Fruit fly (Drosophila melanogaster): ENCODE measurements around the gene AdamTS-B.

AdamTS-B gene

DNA sequence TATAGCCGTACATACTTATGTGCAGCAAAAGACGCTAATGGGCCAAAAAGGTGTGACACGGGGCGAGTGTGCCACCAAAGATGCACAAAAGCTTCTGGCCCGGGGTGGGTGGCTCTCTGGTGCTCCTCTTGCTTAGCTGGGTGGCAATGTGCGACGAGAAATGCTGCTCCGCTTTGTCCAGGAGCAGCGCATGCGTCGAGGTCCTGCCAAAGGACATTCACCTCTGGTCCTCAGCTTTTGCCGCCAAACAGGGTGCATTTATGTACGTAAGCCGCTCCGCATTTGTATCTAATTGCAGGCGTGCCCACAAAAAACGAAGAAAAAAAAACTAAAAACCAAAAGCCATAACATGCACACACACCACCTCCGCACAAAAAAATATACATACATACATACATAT, 49.0 kb upstream of the AdamTS-B start:
- TF ChIP-seq PHDP (tag; optimal IDR thresholded peaks at IDR 0.05) = no peak
- TF ChIP-seq CG32767 (GFP tag; IDR thresholded peaks at IDR 0.05) = 0 out of 2 replicates have a peak, but pooled peaks have one; percentile 8
- peak; percentile 60 for TF ChIP-seq ewg (GFP tag; optimal IDR thresholded peaks at IDR 0.05)
- no peak for TF ChIP-seq bowl (GFP tag; IDR thresholded peaks at IDR 0.05)

DNA sequence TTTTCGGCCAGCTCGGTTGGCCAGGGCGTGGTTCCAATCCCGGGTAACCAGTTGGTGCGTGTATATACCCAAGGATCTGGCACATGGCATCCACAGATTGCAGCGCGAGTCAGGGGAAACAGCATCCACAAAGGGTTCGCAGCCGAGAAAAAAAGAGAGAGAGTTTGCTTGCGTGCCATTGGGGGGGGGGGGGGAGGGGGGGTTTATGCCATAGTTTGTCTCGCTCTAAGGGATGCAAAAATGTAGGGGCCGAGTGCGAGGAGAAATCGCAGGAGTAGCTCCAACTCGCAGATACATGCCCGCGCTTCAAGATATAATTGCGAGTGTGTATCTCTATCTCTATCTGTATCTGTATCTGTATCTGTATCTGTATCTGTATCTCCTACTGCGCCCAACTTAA, 48.4 kb upstream of the AdamTS-B start:
- TF ChIP-seq CG7271 (tag; optimal IDR thresholded peaks at IDR 0.05) (no peak), stc (GFP tag; IDR thresholded peaks at IDR 0.05) (no peak), Xrp1 (GFP tag; IDR thresholded peaks at IDR 0.05) (no peak), Med (GFP tag) (peak; percentile 34), chn (GFP tag; optimal IDR thresholded peaks at IDR 0.05) (no peak), BtbVII (GFP tag; optimal IDR thresholded peaks at IDR 0.05) (no peak), abd-A (tag; optimal IDR thresholded peaks at IDR 0.05) (peak; percentile 10), CG13894 (tag; optimal IDR thresholded peaks at IDR 0.05) (peak; percentile 24), ATbp (GFP tag; optimal IDR thresholded peaks at IDR 0.05) (no peak), cad (GFP tag; optimal IDR thresholded peaks at IDR 0.05) (no peak), CG8478 (optimal IDR thresholded peaks at IDR 0.05) (no peak), CG31365 (tag; optimal IDR thresholded peaks at IDR 0.05) (no peak), CG8281 (tag; optimal IDR thresholded peaks at IDR 0.05) (no peak), CG11696 (GFP tag; IDR thresholded peaks at IDR 0.05) (no peak), crol (GFP tag; IDR thresholded peaks at IDR 0.05) (peak; percentile 66; the same call in 1 of the 2 replicates), Optix (GFP tag; IDR thresholded peaks at IDR 0.05) (no peak), Side (GFP tag; optimal IDR thresholded peaks at IDR 0.05) (no peak), CG3995 (GFP tag; optimal IDR thresholded peaks at IDR 0.05) (no peak), CG1832 (GFP tag; optimal IDR thresholded peaks at IDR 0.05) (peak; percentile 39), Hr39 (optimal IDR thresholded peaks at IDR 0.05) (peak; percentile 74), Opbp (GFP tag; IDR thresholded peaks at IDR 0.05; ENCODE audit: partially characterized antibody) (no peak), Trl (optimal IDR thresholded peaks at IDR 0.05) (peak in 1 of 2 experiments; percentile 4), Trl (GFP tag; optimal IDR thresholded peaks at IDR 0.05) (no peak)

DNA sequence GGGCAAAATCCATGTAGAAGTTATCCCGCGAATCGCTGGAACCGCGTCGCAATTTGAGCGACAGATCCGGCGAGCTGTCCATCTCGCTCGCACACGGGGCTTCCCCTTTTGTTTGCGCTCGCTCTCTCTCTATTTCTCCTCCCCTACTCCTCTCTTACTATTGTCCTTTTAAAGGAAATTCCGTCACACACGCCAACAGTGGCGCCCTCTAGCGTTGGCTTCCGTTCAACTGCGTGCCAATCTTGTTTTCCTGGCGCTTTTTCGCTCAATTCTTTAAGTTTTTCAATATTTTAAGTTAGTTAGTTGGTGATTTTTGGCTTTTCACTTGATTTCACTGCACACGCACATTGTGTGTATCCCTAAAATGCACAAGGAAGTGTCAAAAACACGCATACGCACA, 36.4 kb upstream of the AdamTS-B start:
- TF ChIP-seq CG18476 (GFP tag; optimal IDR thresholded peaks at IDR 0.05) (no peak), CTCF (GFP tag; optimal IDR thresholded peaks at IDR 0.05) (peak; percentile 87), ewg (GFP tag; optimal IDR thresholded peaks at IDR 0.05) (peak; percentile 51), Trl (optimal IDR thresholded peaks at IDR 0.05) (peak; percentile 5 to 31), Trl (GFP tag; optimal IDR thresholded peaks at IDR 0.05) (no peak), CG1832 (GFP tag; optimal IDR thresholded peaks at IDR 0.05) (peak; percentile 34), Hr51 (GFP tag; optimal IDR thresholded peaks at IDR 0.05) (peak in 1 of 2 experiments; percentile 50), sens (GFP tag) (peak; percentile 24), CG32767 (GFP tag; IDR thresholded peaks at IDR 0.05) (0 out of 2 replicates have a peak, but pooled peaks have one; percentile 34), MTF-1 (GFP tag; optimal IDR thresholded peaks at IDR 0.05; ENCODE audit: borderline replicate concordance) (no peak), gt (GFP tag; IDR thresholded peaks at IDR 0.05) (no peak), sd (tag; optimal IDR thresholded peaks at IDR 0.05) (peak; percentile 72), nerfin-1 (tag; optimal IDR thresholded peaks at IDR 0.05) (peak; percentile 99), nmo (GFP tag; optimal IDR thresholded peaks at IDR 0.05) (peak; percentile 27), Spps (tag; optimal IDR thresholded peaks at IDR 0.05) (no peak)

DNA sequence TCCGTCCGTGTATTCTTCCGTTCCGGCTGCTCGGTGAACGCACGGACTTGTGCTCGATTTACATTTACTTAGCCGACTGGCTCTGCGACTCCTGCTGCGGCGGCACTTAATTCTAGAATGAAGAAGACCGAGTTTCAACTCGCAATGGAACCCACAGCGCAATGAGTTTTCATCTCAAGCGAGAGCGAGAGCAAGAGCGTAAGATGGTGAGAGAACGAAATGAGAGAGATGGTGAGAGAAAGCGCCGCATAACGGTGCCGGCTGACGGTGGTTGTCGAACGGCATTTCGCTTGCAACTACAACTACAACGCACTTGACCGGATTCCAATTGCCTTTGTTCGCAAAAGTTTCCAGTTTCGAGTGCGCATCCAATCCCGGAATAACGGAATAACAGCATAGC, 35.6 kb upstream of the AdamTS-B start, which contains the start of gene OtopLc:
Gene OtopLc, minus strand, starts transcription at position 101 of the 400 bp plus-strand sequence.
- TF ChIP-seq CG2129 (GFP tag; IDR thresholded peaks at IDR 0.05; ENCODE audit: partially characterized antibody) = no peak
- no peak for TF ChIP-seq gce (GFP tag; IDR thresholded peaks at IDR 0.05)
- no peak for TF ChIP-seq ftz-f1 (GFP tag; optimal IDR thresholded peaks at IDR 0.05)
- TF ChIP-seq stwl (tag; optimal IDR thresholded peaks at IDR 0.05) = no peak
- no peak for TF ChIP-seq CG31441 (GFP tag; IDR thresholded peaks at IDR 0.05)
- TF ChIP-seq Myb (GFP tag; optimal IDR thresholded peaks at IDR 0.05) = no peak
- peak; percentile 6 for TF ChIP-seq sd (tag; optimal IDR thresholded peaks at IDR 0.05)
- 0 out of 2 replicates have a peak, but pooled peaks have one; percentile 32 for TF ChIP-seq bbx (GFP tag; IDR thresholded peaks at IDR 0.05; ENCODE audit: partially characterized antibody)
- TF ChIP-seq Trl (optimal IDR thresholded peaks at IDR 0.05) = peak; percentile 48 to 72
- TF ChIP-seq Trl (GFP tag; optimal IDR thresholded peaks at IDR 0.05) = no peak
- TF ChIP-seq p53 (GFP tag; optimal IDR thresholded peaks at IDR 0.05) = no peak
- TF ChIP-seq CG3065 (GFP tag; optimal IDR thresholded peaks at IDR 0.05) = no peak
- TF ChIP-seq CG17385 (GFP tag; optimal IDR thresholded peaks at IDR 0.05) = peak; percentile 43
- no peak for TF ChIP-seq CG13424 (tag; optimal IDR thresholded peaks at IDR 0.05)
- TF ChIP-seq nerfin-1 (tag; optimal IDR thresholded peaks at IDR 0.05) = peak; percentile 75
